Worm (Caenorhabditis elegans): ENCODE data around the gene nlp-5.
A peak's percentile ranks its signal among the peaks of the same experiment; 100 is the strongest.

nlp-5 gene

DNA sequence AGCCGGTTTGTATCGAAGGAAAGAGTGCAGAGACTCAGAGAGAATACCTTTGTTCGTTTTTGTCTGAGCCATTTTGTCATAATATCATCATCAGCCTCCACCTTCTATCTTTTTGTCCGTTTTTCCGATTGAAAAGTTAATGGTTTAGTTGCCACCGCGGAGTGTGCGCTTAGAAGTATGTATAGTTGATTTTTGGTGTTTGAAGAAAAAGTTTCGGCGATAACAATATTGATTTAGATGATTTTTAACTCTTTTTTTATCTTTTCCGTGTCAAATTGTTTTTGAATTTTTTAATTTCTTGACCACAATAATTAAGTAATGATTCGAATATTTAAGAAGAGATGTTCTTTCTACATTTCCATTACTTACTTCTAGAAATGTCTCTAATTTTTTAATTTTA lies 32.6 kb upstream of the nlp-5 start:
- no peak for TF ChIP-seq lag-1 (GFP tag; IDR thresholded peaks at IDR 0.05)
- TF ChIP-seq ceh-27 (GFP tag; optimal IDR thresholded peaks at IDR 0.05): no peak
- TF ChIP-seq tlf-1 (GFP tag; optimal IDR thresholded peaks at IDR 0.05): no peak
- TF ChIP-seq sptf-2 (GFP tag; optimal IDR thresholded peaks at IDR 0.05): no peak
- TF ChIP-seq ZK185.1 (tag; optimal IDR thresholded peaks at IDR 0.05; ENCODE audit: poor library complexity, severe bottlenecking): no peak
- TF ChIP-seq nhr-80 (tag; optimal IDR thresholded peaks at IDR 0.05): peak; percentile 48
- TF ChIP-seq attf-6 (GFP tag; IDR thresholded peaks at IDR 0.05): no peak

DNA sequence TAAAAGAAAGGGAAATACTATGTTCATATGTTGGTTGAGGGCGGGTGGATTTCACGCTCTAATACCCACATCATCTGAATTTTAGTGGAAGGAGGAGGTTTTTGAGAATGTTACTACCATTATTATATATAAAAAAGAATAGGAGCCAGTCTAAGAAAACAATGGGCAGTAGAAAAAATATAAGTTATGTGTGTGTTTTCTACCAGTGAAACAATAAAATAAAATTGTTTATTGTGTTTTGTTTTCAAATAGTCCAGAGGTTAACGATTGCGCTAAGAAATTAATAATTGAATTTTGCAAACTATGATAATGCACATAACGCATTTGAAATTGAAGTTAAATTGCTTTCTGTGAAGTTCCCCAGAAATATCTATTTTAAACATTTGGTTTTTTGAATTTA lies 28.8 kb upstream of the nlp-5 start, which contains the start of gene M110.8:
Gene M110.8, minus strand, starts transcription at position 101 of the 400 bp plus-strand sequence.
- TF ChIP-seq unc-62 (GFP tag; optimal IDR thresholded peaks at IDR 0.05) (no peak), aptf-2 (GFP tag; conservative IDR thresholded peaks at IDR 0.05) (no peak), akir-1 (GFP tag; optimal IDR thresholded peaks at IDR 0.05) (no peak), die-1 (tag; optimal IDR thresholded peaks at IDR 0.05) (no peak), Y79H2A.3 (GFP tag; conservative IDR thresholded peaks at IDR 0.05) (no peak), rec-8 (tag; optimal IDR thresholded peaks at IDR 0.05) (no peak), lin-54 (GFP tag; optimal IDR thresholded peaks at IDR 0.05) (no peak)

DNA sequence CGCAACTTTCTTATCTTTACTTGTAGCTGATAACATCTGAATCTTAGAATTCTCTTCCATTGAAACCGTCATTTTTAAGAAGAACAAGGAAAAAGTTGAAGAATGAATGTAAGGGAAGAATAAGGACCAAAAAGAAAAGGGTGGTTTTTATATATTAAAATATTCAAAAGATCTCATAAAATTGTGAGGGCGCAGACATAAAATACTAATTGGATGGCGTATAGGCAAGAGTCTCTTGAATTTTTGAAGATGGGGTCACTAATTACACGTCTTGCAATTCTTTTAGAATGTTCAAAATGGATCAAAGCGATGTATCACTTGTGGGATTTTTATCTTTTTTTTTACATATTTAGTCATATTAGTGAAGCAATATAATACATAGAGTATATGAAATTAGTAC lies 25.6 kb upstream of the nlp-5 start, which contains the start of gene twk-3:
Gene twk-3, minus strand, starts transcription at position 101 of the 400 bp plus-strand sequence.
- TF ChIP-seq nfyb-1 (GFP tag; IDR thresholded peaks at IDR 0.05) (no peak), snpc-1.1 (tag; optimal IDR thresholded peaks at IDR 0.05; ENCODE audit: insufficient read depth) (no peak), ztf-26 (tag; optimal IDR thresholded peaks at IDR 0.05) (no peak), mxl-1 (tag; optimal IDR thresholded peaks at IDR 0.05) (no peak), tbx-9 (tag; optimal IDR thresholded peaks at IDR 0.05; ENCODE audit: borderline replicate concordance) (no peak), ekl-4 (GFP tag; IDR thresholded peaks at IDR 0.05) (no peak), ztf-6 (GFP tag; IDR thresholded peaks at IDR 0.05) (no peak), ceh-27 (GFP tag; optimal IDR thresholded peaks at IDR 0.05) (no peak), Y67H2A.10 (GFP tag; conservative IDR thresholded peaks at IDR 0.05) (no peak), pbrm-1 (GFP tag; IDR thresholded peaks at IDR 0.05) (no peak), chd-7 (tag; optimal IDR thresholded peaks at IDR 0.05) (no peak), tlf-1 (GFP tag; optimal IDR thresholded peaks at IDR 0.05) (no peak), unc-130 (GFP tag; optimal IDR thresholded peaks at IDR 0.05) (no peak), madf-8 (GFP tag; conservative IDR thresholded peaks at IDR 0.05) (no peak), xnd-1 (tag; optimal IDR thresholded peaks at IDR 0.05) (no peak), efl-1 (GFP tag; optimal IDR thresholded peaks at IDR 0.05) (no peak)

DNA sequence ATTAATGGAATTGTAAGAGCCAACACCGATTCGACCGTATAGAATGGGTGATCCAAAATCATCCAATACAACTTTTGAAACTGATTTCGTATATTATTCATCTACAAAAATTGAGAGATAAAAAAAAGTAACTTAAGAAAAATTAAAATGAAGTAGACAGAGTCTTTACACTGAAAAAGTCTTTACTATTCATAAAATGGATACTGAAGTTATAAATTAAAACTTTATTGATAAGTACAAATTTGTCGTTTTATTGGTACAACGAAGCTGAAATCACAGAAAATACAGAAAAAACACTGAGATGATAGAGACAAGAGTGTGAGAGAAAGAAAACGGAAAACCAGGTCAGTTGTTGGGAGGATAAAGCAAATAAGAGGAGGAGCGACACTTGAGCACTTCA lies 23.9 kb upstream of the nlp-5 start, which contains the start of gene M110.10:
Gene M110.10, minus strand, starts transcription at position 101 of the 400 bp plus-strand sequence.
- TF ChIP-seq tlf-1 (GFP tag; optimal IDR thresholded peaks at IDR 0.05) (no peak), him-1 (tag; optimal IDR thresholded peaks at IDR 0.05) (no peak), lag-1 (GFP tag; IDR thresholded peaks at IDR 0.05) (no peak), nhr-179 (tag; optimal IDR thresholded peaks at IDR 0.05) (no peak)

DNA sequence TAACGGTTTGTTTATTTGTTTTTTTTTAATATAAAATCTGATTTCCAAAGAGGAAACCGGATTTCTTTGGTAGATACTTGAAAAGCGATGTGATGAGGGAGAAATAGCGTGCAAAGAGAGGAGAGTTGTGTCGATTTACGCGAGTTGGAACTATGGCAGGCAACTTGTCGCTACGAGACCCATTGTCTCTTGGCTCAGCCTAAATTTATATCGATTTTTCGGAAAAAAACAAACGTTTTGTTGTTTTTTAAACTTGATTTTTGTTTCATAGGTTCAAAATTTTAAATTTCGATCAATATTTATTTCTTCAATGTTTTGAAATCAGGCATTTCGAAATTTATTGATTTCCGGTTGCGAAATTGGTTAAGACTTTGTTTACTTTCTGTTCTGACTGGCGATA lies 21.8 kb upstream of the nlp-5 start, which contains the start of gene M110.3:
Gene M110.3, minus strand, starts transcription at position 184 of the 400 bp plus-strand sequence.
- peak; percentile 36 for TF ChIP-seq snpc-3.4 (tag; optimal IDR thresholded peaks at IDR 0.05)
- 0 out of 2 replicates have a peak, but pooled peaks have one; percentile 24 for TF ChIP-seq madf-6 (GFP tag; IDR thresholded peaks at IDR 0.05)
- no peak for TF ChIP-seq fkh-3 (tag; optimal IDR thresholded peaks at IDR 0.05)
- TF ChIP-seq D2030.7 (GFP tag; IDR thresholded peaks at IDR 0.05): no peak
- TF ChIP-seq nhr-179 (tag; optimal IDR thresholded peaks at IDR 0.05): no peak
- peak; percentile 70 for TF ChIP-seq F23B12.7 (tag; optimal IDR thresholded peaks at IDR 0.05; ENCODE audit: insufficient read depth)
- no peak for TF ChIP-seq B0261.1 (tag; optimal IDR thresholded peaks at IDR 0.05)
- no peak for TF ChIP-seq mes-4 (tag; optimal IDR thresholded peaks at IDR 0.05)
- TF ChIP-seq cebp-1 (GFP tag; IDR thresholded peaks at IDR 0.05): peak; percentile 66; the same call in 1 of the 2 replicates
- peak; percentile 96 for TF ChIP-seq cebp-1 (tag; optimal IDR thresholded peaks at IDR 0.05)
- TF ChIP-seq lsl-1 (GFP tag; optimal IDR thresholded peaks at IDR 0.05): peak; percentile 33
- peak; percentile 90; the same call in 1 of the 2 replicates for TF ChIP-seq hmg-1.2 (GFP tag; IDR thresholded peaks at IDR 0.05)
- TF ChIP-seq F33H1.4 (GFP tag; IDR thresholded peaks at IDR 0.05): peak; percentile 73
- peak; percentile 5 for TF ChIP-seq nhr-80 (tag; optimal IDR thresholded peaks at IDR 0.05)

All from whole organism, young adult.